Worm (Caenorhabditis elegans) whole organism, midembryonic: Measurements from ENCODE around the gene F26D11.2.

ENCODE experiments used
- T22C8.4 ChIP-seq: fragments of 200-800 bp; sonication (Bioruptor generic); IDR thresholded peaks from 2 replicates; pipeline ENCODE4 v1.3.6; 2022; ENCODE audit warnings: missing genetic modification characterization, missing compliant biosample characterization
- cog-1 ChIP-seq: sonication (generic microtip); optimal IDR thresholded peaks from 2 replicates; lab custom pipeline; 2016; ENCODE audit warnings: missing genetic modification characterization, missing compliant biosample characterization
- flt-1 ChIP-seq: fragments of 200-800 bp; sonication (Bioruptor generic); IDR thresholded peaks from 2 replicates; pipeline ENCODE4 v1.3.6; 2022; ENCODE audit warnings: missing genetic modification characterization, missing compliant biosample characterization
- klf-2 ChIP-seq: fragments of 200-800 bp; sonication (Bioruptor generic); conservative IDR thresholded peaks from 2 replicates; pipeline ENCODE4 v1.3.6; 2022; ENCODE audit warnings: missing genetic modification reagents, missing genetic modification characterization, missing compliant biosample characterization
- med-1 ChIP-seq: sonication (generic microtip); optimal IDR thresholded peaks from 2 replicates; lab custom pipeline; 2017; ENCODE audit warnings: missing genetic modification characterization, mild to moderate bottlenecking, missing compliant biosample characterization, antibody characterized with exemption, missing genetic modification reagents; ENCODE audit not compliant: insufficient read depth
- ref-1 ChIP-seq: fragments of 200-800 bp; sonication (Bioruptor generic); conservative IDR thresholded peaks from 2 replicates; pipeline ENCODE4 v1.3.6; 2022; ENCODE audit warnings: missing genetic modification reagents, missing genetic modification characterization, missing compliant biosample characterization
- tab-1 ChIP-seq: fragments of 200-800 bp; sonication (Bioruptor generic); IDR thresholded peaks from 2 replicates; pipeline ENCODE4 v1.3.6; 2022; ENCODE audit warnings: missing genetic modification characterization, missing compliant biosample characterization
- ztf-23 ChIP-seq: fragments of 200-800 bp; sonication (Bioruptor generic); IDR thresholded peaks from 2 replicates; pipeline ENCODE4 v1.3.6; 2022; ENCODE audit warnings: missing genetic modification reagents, missing genetic modification characterization, missing compliant biosample characterization

DNA sequence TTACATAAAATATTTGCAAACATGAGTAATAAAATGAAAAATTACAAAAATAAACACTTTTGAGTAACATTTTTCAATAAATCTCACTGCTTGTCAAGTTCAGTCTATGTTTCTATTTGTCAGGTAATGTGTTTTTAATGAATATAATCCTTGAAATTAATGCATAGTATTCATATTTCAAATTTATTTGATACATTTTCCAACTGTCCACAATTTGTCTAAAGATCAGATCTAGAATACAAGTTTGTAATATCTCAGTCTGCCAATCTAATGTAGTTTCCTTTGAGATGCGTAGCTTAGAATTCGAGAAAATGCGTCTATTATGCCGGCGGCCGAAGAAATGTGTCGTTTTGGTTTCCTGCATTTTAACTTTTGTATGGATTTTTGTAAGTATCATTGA lies 15.5 kb upstream of the F26D11.2 start, which contains the start of gene Y97E10B.1:
- TF ChIP-seq med-1, result no peak
- TF ChIP-seq tab-1, result no peak
- no peak for TF ChIP-seq ref-1 (GFP tag; lab: Robert Waterston, UW)
- TF ChIP-seq flt-1, result no peak
- no peak for TF ChIP-seq klf-2 (GFP tag; lab: Robert Waterston, UW)
- TF ChIP-seq T22C8.4 (GFP tag; lab: Robert Waterston, UW), result no peak
- TF ChIP-seq cog-1 (tag; lab: Kevin White, UChicago), result no peak
- TF ChIP-seq ztf-23 (GFP tag; lab: Robert Waterston, UW), result no peak
